Worm (Caenorhabditis elegans): ENCODE results near the gene B0034.2.

Gene B0034.2

DNA sequence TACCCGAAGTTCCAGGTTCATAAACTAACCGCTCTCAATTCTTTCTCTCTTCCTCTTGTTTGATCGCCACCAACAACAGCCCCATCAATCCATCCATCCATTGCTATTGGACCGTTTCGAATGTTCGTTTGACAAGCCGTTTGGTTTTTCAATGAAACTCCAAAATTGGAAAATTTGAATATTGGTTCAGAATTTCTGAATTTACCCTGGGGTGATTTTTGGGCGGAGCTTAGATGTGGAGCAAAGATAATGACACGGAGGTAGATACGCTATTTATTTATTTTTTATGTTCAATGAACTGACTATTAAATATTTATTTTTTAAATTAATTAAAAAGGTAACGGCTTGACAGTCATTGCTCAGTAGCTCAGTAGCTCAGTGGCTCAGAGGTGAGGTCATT lies at the start of gene B0034.2:
TSS of gene B0034.2 (minus strand) at position 101 of the 400 bp plus-strand sequence.
- TF ChIP-seq cog-1 (tag; optimal IDR thresholded peaks at IDR 0.05): no peak
- TF ChIP-seq ref-1 (GFP tag; conservative IDR thresholded peaks at IDR 0.05): no peak
- no peak for TF ChIP-seq ztf-23 (GFP tag; IDR thresholded peaks at IDR 0.05)
- no peak for TF ChIP-seq T22C8.4 (GFP tag; IDR thresholded peaks at IDR 0.05)
- TF ChIP-seq tab-1 (GFP tag; IDR thresholded peaks at IDR 0.05): no peak
- no peak for TF ChIP-seq flt-1 (GFP tag; IDR thresholded peaks at IDR 0.05)
- no peak for TF ChIP-seq ztf-29 (GFP tag; IDR thresholded peaks at IDR 0.05)
- TF ChIP-seq klf-2 (GFP tag; conservative IDR thresholded peaks at IDR 0.05): no peak
- no peak for TF ChIP-seq med-1 (GFP tag; optimal IDR thresholded peaks at IDR 0.05; ENCODE audit: insufficient read depth)

DNA sequence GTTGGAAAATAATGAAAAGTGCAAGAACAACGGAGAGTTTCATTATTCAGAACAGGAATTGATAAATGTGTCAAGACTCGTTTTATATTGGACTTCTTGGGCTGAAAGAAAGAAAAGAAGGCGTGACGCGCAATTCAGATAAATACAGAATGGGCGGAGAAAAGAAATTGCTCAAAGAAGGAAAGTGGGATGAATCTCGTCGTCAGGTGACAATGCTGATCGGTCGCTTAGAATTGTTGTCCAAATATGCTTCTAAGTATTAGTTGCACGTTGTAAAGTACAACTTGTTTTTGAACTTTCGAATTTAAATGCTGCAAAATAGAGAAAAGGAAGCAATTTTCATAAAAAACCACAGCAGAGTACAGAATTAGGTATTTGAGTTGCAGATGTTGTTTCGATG lies 46.5 kb upstream of the B0034.2 start, which contains the start of gene ins-3:
TSS of gene ins-3 (minus strand) at position 101 of the 400 bp plus-strand sequence.
- TF ChIP-seq ztf-23 (GFP tag; IDR thresholded peaks at IDR 0.05): no peak
- no peak for TF ChIP-seq ref-1 (GFP tag; conservative IDR thresholded peaks at IDR 0.05)
- no peak for TF ChIP-seq med-1 (GFP tag; optimal IDR thresholded peaks at IDR 0.05; ENCODE audit: insufficient read depth)
- TF ChIP-seq ztf-29 (GFP tag; IDR thresholded peaks at IDR 0.05): no peak
- no peak for TF ChIP-seq cog-1 (tag; optimal IDR thresholded peaks at IDR 0.05)
- TF ChIP-seq flt-1 (GFP tag; IDR thresholded peaks at IDR 0.05): no peak
- no peak for TF ChIP-seq klf-2 (GFP tag; conservative IDR thresholded peaks at IDR 0.05)
- no peak for TF ChIP-seq tab-1 (GFP tag; IDR thresholded peaks at IDR 0.05)
- no peak for TF ChIP-seq T22C8.4 (GFP tag; IDR thresholded peaks at IDR 0.05)

DNA sequence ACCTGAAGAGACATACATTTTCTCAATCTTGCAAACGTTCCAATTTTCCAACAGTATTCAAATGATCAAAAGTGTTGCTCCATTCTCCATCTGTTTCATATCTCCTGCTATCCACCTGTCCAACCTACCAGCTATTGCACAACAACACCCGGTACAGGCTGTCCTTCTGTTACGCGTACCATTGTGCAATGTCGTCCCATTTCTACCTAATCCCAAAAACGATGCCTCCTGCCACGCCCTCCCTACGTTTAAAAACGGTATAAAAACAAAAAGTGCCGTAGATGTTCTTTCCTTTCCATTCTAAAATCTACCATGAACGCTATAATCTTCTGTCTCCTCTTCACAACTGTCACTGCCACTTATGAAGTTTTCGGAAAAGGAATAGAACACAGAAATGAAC lies 44.1 kb upstream of the B0034.2 start, which contains the start of gene ins-2:
TSS of gene ins-2 (plus strand) at position 301 of the 400 bp plus-strand sequence.
- TF ChIP-seq ref-1 (GFP tag; conservative IDR thresholded peaks at IDR 0.05) (no peak), klf-2 (GFP tag; conservative IDR thresholded peaks at IDR 0.05) (no peak), ztf-23 (GFP tag; IDR thresholded peaks at IDR 0.05) (no peak), T22C8.4 (GFP tag; IDR thresholded peaks at IDR 0.05) (no peak), ztf-29 (GFP tag; IDR thresholded peaks at IDR 0.05) (no peak), med-1 (GFP tag; optimal IDR thresholded peaks at IDR 0.05; ENCODE audit: insufficient read depth) (no peak)

DNA sequence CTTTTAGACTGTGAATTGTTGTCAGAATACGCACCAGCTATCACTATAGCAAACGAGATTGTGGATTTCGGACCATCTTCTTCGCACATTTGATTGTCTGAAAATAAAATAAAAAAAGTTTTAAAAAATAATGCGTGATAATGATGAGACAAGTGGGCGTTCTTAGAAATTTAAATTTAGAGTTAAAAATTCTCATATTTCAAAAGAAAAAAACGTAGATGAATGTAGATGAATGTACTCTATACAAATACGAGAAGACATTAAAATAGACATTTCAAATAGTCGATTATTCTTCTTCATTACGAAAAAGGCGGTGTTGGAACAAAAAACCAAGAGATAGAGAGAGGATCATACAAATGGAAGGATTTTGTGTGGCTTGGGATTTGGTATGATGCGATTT lies 30.7 kb upstream of the B0034.2 start, which contains the start of gene B0034.5:
TSS of gene B0034.5 (minus strand) at position 101 of the 400 bp plus-strand sequence.
- TF ChIP-seq ztf-23 (GFP tag; IDR thresholded peaks at IDR 0.05) (no peak), cog-1 (tag; optimal IDR thresholded peaks at IDR 0.05) (no peak), ztf-29 (GFP tag; IDR thresholded peaks at IDR 0.05) (no peak), T22C8.4 (GFP tag; IDR thresholded peaks at IDR 0.05) (no peak), flt-1 (GFP tag; IDR thresholded peaks at IDR 0.05) (no peak), med-1 (GFP tag; optimal IDR thresholded peaks at IDR 0.05; ENCODE audit: insufficient read depth) (no peak), tab-1 (GFP tag; IDR thresholded peaks at IDR 0.05) (no peak), klf-2 (GFP tag; conservative IDR thresholded peaks at IDR 0.05) (no peak), ref-1 (GFP tag; conservative IDR thresholded peaks at IDR 0.05) (no peak)

DNA sequence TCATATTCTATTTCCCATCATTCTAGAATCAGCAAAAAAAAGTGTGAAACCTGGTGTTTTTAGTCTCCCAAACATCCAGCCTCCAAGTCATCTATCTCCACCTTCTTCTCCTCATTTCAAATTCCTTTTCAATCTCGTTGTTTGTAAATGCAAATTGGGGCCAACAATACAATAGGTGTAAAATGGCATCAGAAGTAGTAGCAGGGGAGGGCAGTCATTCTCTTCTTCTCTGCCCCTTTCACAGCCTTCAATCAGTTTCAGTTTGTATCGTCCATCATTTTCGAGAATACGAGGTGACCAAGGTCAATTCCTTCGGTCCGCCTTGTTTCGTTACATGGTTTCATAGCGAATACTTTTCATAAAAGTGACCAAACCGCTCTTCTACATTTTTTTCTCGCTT lies 25.1 kb upstream of the B0034.2 start, which contains the start of gene B0034.4:
TSS of gene B0034.4 (minus strand) at position 229 of the 400 bp plus-strand sequence.
- TF ChIP-seq ztf-23 (GFP tag; IDR thresholded peaks at IDR 0.05): no peak
- TF ChIP-seq ref-1 (GFP tag; conservative IDR thresholded peaks at IDR 0.05): no peak
- TF ChIP-seq klf-2 (GFP tag; conservative IDR thresholded peaks at IDR 0.05): no peak
- TF ChIP-seq flt-1 (GFP tag; IDR thresholded peaks at IDR 0.05): no peak
- TF ChIP-seq T22C8.4 (GFP tag; IDR thresholded peaks at IDR 0.05): no peak
- TF ChIP-seq ztf-29 (GFP tag; IDR thresholded peaks at IDR 0.05): no peak
- no peak for TF ChIP-seq med-1 (GFP tag; optimal IDR thresholded peaks at IDR 0.05; ENCODE audit: insufficient read depth)
- TF ChIP-seq cog-1 (tag; optimal IDR thresholded peaks at IDR 0.05): no peak
- TF ChIP-seq tab-1 (GFP tag; IDR thresholded peaks at IDR 0.05): no peak

DNA sequence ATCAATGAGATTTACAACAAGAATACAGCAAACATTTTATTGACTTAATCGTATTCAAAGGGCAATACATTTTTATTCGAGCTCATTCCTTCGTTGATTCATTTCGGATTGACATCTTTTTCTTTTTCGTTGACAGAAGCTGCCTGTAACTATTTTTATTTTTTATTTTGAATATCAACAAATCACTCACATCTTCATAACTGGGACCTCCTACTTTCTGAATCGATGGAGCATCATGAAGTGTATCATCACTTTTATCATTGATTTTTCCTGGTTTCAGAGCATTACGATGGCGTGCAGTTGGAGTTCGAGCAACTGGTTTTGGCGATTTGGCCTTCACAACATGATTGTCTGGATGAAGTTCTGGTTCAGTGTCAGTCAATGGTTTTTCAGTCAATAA lies 23.9 kb upstream of the B0034.2 start, which contains the start of gene B0034.1:
TSS of gene B0034.1 (plus strand) at position 301 of the 400 bp plus-strand sequence.
- TF ChIP-seq cog-1 (tag; optimal IDR thresholded peaks at IDR 0.05) (no peak), T22C8.4 (GFP tag; IDR thresholded peaks at IDR 0.05) (no peak), med-1 (GFP tag; optimal IDR thresholded peaks at IDR 0.05; ENCODE audit: insufficient read depth) (no peak)

DNA sequence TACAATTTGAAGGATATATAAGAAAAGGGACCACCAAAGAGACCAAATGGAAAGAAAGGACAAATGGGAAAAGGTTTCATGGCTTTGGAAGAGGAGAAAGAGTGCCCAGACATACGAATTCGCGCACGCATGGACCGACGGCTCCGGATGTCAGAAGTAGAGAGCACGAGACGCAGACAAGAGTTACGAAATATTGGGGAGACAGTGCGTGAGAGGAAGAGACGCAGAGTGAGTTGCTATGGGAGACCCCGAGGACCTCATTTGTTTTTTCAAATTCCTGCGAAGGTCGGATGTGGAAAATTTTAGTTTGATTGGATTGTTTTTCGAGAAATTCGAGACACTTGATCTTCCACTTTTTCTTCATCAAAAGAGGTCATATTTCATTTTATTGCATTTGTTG lies 22.5 kb upstream of the B0034.2 start:
- TF ChIP-seq tab-1 (GFP tag; IDR thresholded peaks at IDR 0.05): no peak
- no peak for TF ChIP-seq ztf-29 (GFP tag; IDR thresholded peaks at IDR 0.05)
- no peak for TF ChIP-seq ztf-23 (GFP tag; IDR thresholded peaks at IDR 0.05)
- TF ChIP-seq flt-1 (GFP tag; IDR thresholded peaks at IDR 0.05): no peak
- TF ChIP-seq med-1 (GFP tag; optimal IDR thresholded peaks at IDR 0.05; ENCODE audit: insufficient read depth): no peak
- no peak for TF ChIP-seq T22C8.4 (GFP tag; IDR thresholded peaks at IDR 0.05)
- no peak for TF ChIP-seq ref-1 (GFP tag; conservative IDR thresholded peaks at IDR 0.05)
- TF ChIP-seq cog-1 (tag; optimal IDR thresholded peaks at IDR 0.05): no peak
- TF ChIP-seq klf-2 (GFP tag; conservative IDR thresholded peaks at IDR 0.05): no peak

DNA sequence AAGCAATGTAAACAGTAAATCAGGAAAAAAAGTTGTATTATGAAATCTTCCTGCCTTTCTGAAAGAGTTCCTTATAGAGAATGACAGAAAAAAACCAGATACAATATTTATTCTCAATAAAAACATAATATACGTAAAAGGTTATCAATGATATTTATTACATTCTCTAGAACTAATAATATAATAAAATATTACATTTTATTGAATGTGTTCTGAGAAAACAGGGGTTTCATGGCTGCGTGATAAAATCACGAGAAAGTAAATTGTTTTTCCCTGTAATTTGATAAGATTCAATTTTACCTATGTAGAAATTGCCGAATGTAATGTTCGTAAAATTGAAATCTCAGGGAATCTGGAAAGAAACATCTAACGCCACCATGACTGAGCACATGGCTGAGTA lies 20.8 kb upstream of the B0034.2 start:
- TF ChIP-seq ztf-23 (GFP tag; IDR thresholded peaks at IDR 0.05) (no peak), tab-1 (GFP tag; IDR thresholded peaks at IDR 0.05) (no peak), flt-1 (GFP tag; IDR thresholded peaks at IDR 0.05) (no peak), ztf-29 (GFP tag; IDR thresholded peaks at IDR 0.05) (no peak), med-1 (GFP tag; optimal IDR thresholded peaks at IDR 0.05; ENCODE audit: insufficient read depth) (no peak), T22C8.4 (GFP tag; IDR thresholded peaks at IDR 0.05) (no peak), klf-2 (GFP tag; conservative IDR thresholded peaks at IDR 0.05) (no peak), cog-1 (tag; optimal IDR thresholded peaks at IDR 0.05) (no peak), ref-1 (GFP tag; conservative IDR thresholded peaks at IDR 0.05) (no peak)

DNA sequence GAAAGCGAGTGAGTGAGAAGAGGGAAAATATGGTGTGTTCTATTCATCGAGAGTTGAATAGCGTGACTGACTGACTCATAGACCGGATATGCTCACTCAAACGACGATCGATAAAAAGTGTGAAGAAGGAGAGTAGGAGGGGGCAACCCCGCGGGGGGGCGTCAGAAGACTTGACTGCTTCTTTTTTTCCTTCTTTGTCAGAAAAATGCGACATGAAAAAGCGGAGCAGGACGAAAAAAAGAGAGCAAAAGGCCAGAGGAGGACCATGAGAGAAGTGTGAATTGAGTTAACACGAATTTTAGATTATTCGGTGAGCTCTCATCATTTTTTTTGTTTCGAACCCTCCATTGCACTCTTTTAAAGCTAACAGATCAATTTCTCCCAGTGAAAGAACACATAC lies 18.2 kb upstream of the B0034.2 start:
- TF ChIP-seq med-1 (GFP tag; optimal IDR thresholded peaks at IDR 0.05; ENCODE audit: insufficient read depth) (no peak), flt-1 (GFP tag; IDR thresholded peaks at IDR 0.05) (no peak), klf-2 (GFP tag; conservative IDR thresholded peaks at IDR 0.05) (no peak), ztf-29 (GFP tag; IDR thresholded peaks at IDR 0.05) (no peak), T22C8.4 (GFP tag; IDR thresholded peaks at IDR 0.05) (no peak), tab-1 (GFP tag; IDR thresholded peaks at IDR 0.05) (no peak), ref-1 (GFP tag; conservative IDR thresholded peaks at IDR 0.05) (no peak)

DNA sequence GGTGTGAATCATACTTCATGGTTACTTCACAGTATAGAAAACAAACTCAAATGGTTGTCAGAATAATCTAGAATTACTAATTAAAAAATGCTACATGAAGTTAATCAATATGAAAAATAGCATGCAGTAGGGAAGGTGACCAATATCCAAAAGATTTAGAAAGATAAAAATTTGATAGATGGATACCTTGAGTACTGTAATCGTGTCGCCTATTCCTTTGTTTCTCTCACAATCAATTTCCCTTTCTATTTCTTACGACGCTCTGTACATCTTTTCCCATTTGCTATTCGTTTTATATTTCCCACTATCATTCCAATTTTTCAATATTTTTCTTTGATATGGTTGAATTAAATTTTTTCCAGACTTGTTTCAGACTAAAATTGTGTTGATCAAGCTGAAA lies 17.1 kb upstream of the B0034.2 start, which contains the start of gene B0034.7:
TSS of gene B0034.7 (plus strand) at position 301 of the 400 bp plus-strand sequence.
- TF ChIP-seq T22C8.4 (GFP tag; IDR thresholded peaks at IDR 0.05) (no peak), med-1 (GFP tag; optimal IDR thresholded peaks at IDR 0.05; ENCODE audit: insufficient read depth) (no peak), ztf-29 (GFP tag; IDR thresholded peaks at IDR 0.05) (no peak), ztf-23 (GFP tag; IDR thresholded peaks at IDR 0.05) (no peak), flt-1 (GFP tag; IDR thresholded peaks at IDR 0.05) (no peak), klf-2 (GFP tag; conservative IDR thresholded peaks at IDR 0.05) (no peak), cog-1 (tag; optimal IDR thresholded peaks at IDR 0.05) (no peak), ref-1 (GFP tag; conservative IDR thresholded peaks at IDR 0.05) (no peak)

Data from whole organism, midembryonic.